Worm (Caenorhabditis elegans) whole organism, young adult: ENCODE data around the gene C15C8.5.

ENCODE experiments used
- bed-1 ChIP-seq: fragments of 200-800 bp; sonication (Bioruptor generic); IDR thresholded peaks from 2 replicates; pipeline ENCODE4 v1.3.6; 2022; ENCODE audit warnings: missing genetic modification reagents, missing genetic modification characterization, missing compliant biosample characterization
- dox-1 ChIP-seq: fragments of 200-800 bp; sonication (Bioruptor generic); IDR thresholded peaks from 2 replicates; pipeline ENCODE4 v1.3.6; 2022; ENCODE audit warnings: missing genetic modification reagents, missing genetic modification characterization, missing compliant biosample characterization
- dpl-1 ChIP-seq: fragments of 150-350 bp; optimal IDR thresholded peaks from 2 replicates; lab custom pipeline; 2014; ENCODE audit warnings: missing biosample characterization, missing genetic modification reagents, missing genetic modification characterization
- lag-1 ChIP-seq: fragments of 200-800 bp; sonication (Bioruptor generic); IDR thresholded peaks from 2 replicates; pipeline ENCODE4 v1.3.6; 2022; ENCODE audit warnings: missing genetic modification reagents, missing genetic modification characterization, missing compliant biosample characterization
- let-526 ChIP-seq: fragments of 200-800 bp; sonication (Bioruptor generic); IDR thresholded peaks from 2 replicates; pipeline ENCODE4 v1.3.6; 2022; ENCODE audit warnings: missing genetic modification reagents, missing genetic modification characterization, missing compliant biosample characterization
- let-607 ChIP-seq, 2 experiments: fragments of 200-800 bp in 1 of 2; sonication (Bioruptor generic) in 1 of 2; sonication (generic microtip) in 1 of 2; optimal IDR thresholded peaks; 2 replicates each; lab custom pipeline; 2016 to 2018; ENCODE audit warnings: mild to moderate bottlenecking in 2 of 2, missing compliant biosample characterization in 2 of 2, missing genetic modification characterization in 2 of 2, moderate library complexity in 2 of 2, missing genotype in 1 of 2
- nfya-2 ChIP-seq: fragments of 200-800 bp; sonication (Bioruptor generic); IDR thresholded peaks from 2 replicates; pipeline ENCODE4 v1.3.6; 2022; ENCODE audit warnings: missing genetic modification reagents, missing genetic modification characterization, missing compliant biosample characterization
- pbrm-1 ChIP-seq: fragments of 200-800 bp; sonication (Bioruptor generic); IDR thresholded peaks from 2 replicates; pipeline ENCODE4 v1.3.6; 2022; ENCODE audit warnings: missing genetic modification reagents, missing genetic modification characterization, missing compliant biosample characterization
- snpc-4 ChIP-seq, 5 experiments: fragments of 150-350 bp in 1 of 5; sonication (generic microtip) in 4 of 5; optimal IDR thresholded peaks; 2 replicates each; lab custom pipeline; 2014 to 2018; ENCODE audit warnings: missing genetic modification characterization in 5 of 5, missing biosample characterization in 3 of 5, antibody characterized with exemption in 2 of 5, mild to moderate bottlenecking in 2 of 5, missing compliant biosample characterization in 2 of 5, missing genotype in 2 of 5, moderate library complexity in 2 of 5, missing genetic modification reagents in 1 of 5
- sptf-2 ChIP-seq: fragments of 200-800 bp; sonication (Bioruptor generic); optimal IDR thresholded peaks from 2 replicates; lab custom pipeline; 2018; ENCODE audit warnings: mild to moderate bottlenecking, missing genetic modification characterization, missing compliant biosample characterization
- unc-62 ChIP-seq: fragments of 150-350 bp; optimal IDR thresholded peaks from 2 replicates; lab custom pipeline; 2014; ENCODE audit warnings: missing biosample characterization, missing genetic modification reagents, missing genetic modification characterization
- zfh-2 ChIP-seq: fragments of 200-800 bp; sonication (Bioruptor generic); conservative IDR thresholded peaks from 2 replicates; pipeline ENCODE4 v1.3.6; 2022; ENCODE audit warnings: missing genetic modification reagents, missing genetic modification characterization, missing compliant biosample characterization
- ztf-25 ChIP-seq: fragments of 200-800 bp; sonication (Bioruptor generic); IDR thresholded peaks from 2 replicates; pipeline ENCODE4 v1.3.6; 2022; ENCODE audit warnings: missing genetic modification reagents, missing genetic modification characterization, missing compliant biosample characterization

DNA sequence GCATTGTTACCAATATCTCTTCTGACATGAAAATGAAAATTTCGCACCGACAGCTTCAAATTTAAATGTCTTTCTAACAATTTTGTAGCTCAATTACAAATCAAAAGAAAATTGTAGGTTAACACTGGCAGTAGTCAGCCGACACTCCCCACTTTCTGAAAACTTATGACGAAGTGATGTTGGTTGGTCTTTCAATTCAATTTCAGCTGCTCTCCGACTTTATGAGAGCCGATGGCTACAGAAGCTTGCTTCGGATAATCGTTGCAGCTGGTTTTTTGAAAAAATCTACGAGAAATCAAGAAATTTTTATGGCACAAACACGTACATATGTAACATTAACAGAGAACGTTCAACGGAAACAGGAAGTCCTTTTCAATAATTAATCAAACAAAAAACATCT, 37.1 kb downstream of the C15C8.5 start, which contains the start of gene sre-20:
- TF ChIP-seq dpl-1 (no peak), let-607 (tag; optimal IDR thresholded peaks at IDR 0.05; lab: Kevin White, UChicago) (no peak), zfh-2 (GFP tag; lab: Robert Waterston, UW) (no peak), sptf-2 (GFP tag; lab: Kevin White, UChicago) (no peak), unc-62 (GFP tag; lab: Kevin White, UChicago) (no peak), lag-1 (GFP tag; lab: Robert Waterston, UW) (no peak), bed-1 (GFP tag; lab: Robert Waterston, UW) (no peak), dox-1 (GFP tag; lab: Robert Waterston, UW) (no peak), nfya-2 (GFP tag; lab: Robert Waterston, UW) (no peak), snpc-4 (GFP tag; optimal IDR thresholded peaks at IDR 0.05; lab: Kevin White, UChicago) (no peak), snpc-4 (tag; optimal IDR thresholded peaks at IDR 0.05; lab: Kevin White, UChicago) (no peak), ztf-25 (GFP tag; lab: Robert Waterston, UW) (no peak), let-526 (GFP tag; lab: Robert Waterston, UW) (no peak), pbrm-1 (no peak)
